Worm (Caenorhabditis elegans) whole organism, L4 larva: ENCODE results near the gene spat-2.
A peak's percentile ranks its signal among the peaks of the same experiment; 100 is the strongest.

Source experiments
- D1046.2 ChIP-seq: fragments of 200-800 bp; sonication (Bioruptor generic); IDR thresholded peaks from 2 replicates; pipeline ENCODE4 v1.3.6; 2022; ENCODE audit warnings: missing genetic modification characterization, missing compliant biosample characterization
- F10B5.3 ChIP-seq: sonication (generic microtip); optimal IDR thresholded peaks from 2 replicates; lab custom pipeline; 2016; ENCODE audit warnings: mild to moderate bottlenecking, missing genetic modification characterization, missing compliant biosample characterization
- F26F4.8 ChIP-seq: fragments of 200-800 bp; sonication (Bioruptor generic); conservative IDR thresholded peaks from 2 replicates; pipeline ENCODE4 v1.3.6; 2022; ENCODE audit warnings: missing genetic modification characterization, missing compliant biosample characterization
- F37D6.2 ChIP-seq: sonication (generic microtip); optimal IDR thresholded peaks from 2 replicates; lab custom pipeline; 2016; ENCODE audit warnings: mild to moderate bottlenecking, missing genetic modification characterization, missing compliant biosample characterization
- F49E8.2 ChIP-seq: sonication (generic microtip); optimal IDR thresholded peaks from 2 replicates; lab custom pipeline; 2016; ENCODE audit warnings: missing compliant biosample characterization, mild to moderate bottlenecking, missing genetic modification characterization, borderline replicate concordance
- R02D3.7 ChIP-seq: fragments of 150-350 bp; sonication (generic microtip); optimal IDR thresholded peaks from 3 replicates; lab custom pipeline; 2014; ENCODE audit warnings: missing biosample characterization, missing genetic modification characterization
- T26A8.4 ChIP-seq: fragments of 200-800 bp; sonication (Bioruptor generic); IDR thresholded peaks from 2 replicates; pipeline ENCODE4 v1.3.6; 2022; ENCODE audit warnings: missing genetic modification characterization, missing compliant biosample characterization
- Y5F2A.4 ChIP-seq: fragments of 200-800 bp; sonication (Bioruptor generic); optimal IDR thresholded peaks from 2 replicates; lab custom pipeline; 2018; ENCODE audit warnings: mild to moderate bottlenecking, missing genetic modification characterization, missing compliant biosample characterization
- Y75B8A.6 ChIP-seq: fragments of 200-800 bp; sonication (Bioruptor generic); IDR thresholded peaks from 2 replicates; pipeline ENCODE4 v1.3.6; 2022; ENCODE audit warnings: missing genetic modification reagents, missing genetic modification characterization, missing compliant biosample characterization
- ZK337.2 ChIP-seq: fragments of 200-800 bp; sonication (Bioruptor generic); IDR thresholded peaks from 2 replicates; pipeline ENCODE4 v1.3.6; 2022; ENCODE audit warnings: missing genetic modification reagents, missing genetic modification characterization, missing compliant biosample characterization
- ama-1 ChIP-seq: fragments of 150-350 bp; optimal IDR thresholded peaks from 2 replicates; lab custom pipeline; 2014; ENCODE audit warnings: inconsistent platforms, mixed read lengths
- arid-1 ChIP-seq: fragments of 200-800 bp; sonication (Bioruptor generic); conservative IDR thresholded peaks from 2 replicates; pipeline ENCODE4 v1.3.6; 2022; ENCODE audit warnings: missing genetic modification reagents, missing genetic modification characterization, missing compliant biosample characterization
- attf-4 ChIP-seq: sonication (generic microtip); optimal IDR thresholded peaks from 3 replicates; lab custom pipeline; 2017; ENCODE audit warnings: missing biosample characterization, missing genetic modification characterization
- ceh-28 ChIP-seq: fragments of 150-350 bp; optimal IDR thresholded peaks from 2 replicates; lab custom pipeline; 2014; ENCODE audit warnings: missing biosample characterization, missing genetic modification reagents, missing genetic modification characterization
- ces-1 ChIP-seq: fragments of 150-350 bp; sonication (generic microtip); optimal IDR thresholded peaks from 4 replicates; lab custom pipeline; 2014; ENCODE audit warnings: missing biosample characterization, missing genetic modification reagents, missing genetic modification characterization
- ctbp-1 ChIP-seq: fragments of 200-800 bp; sonication (Bioruptor generic); IDR thresholded peaks from 2 replicates; pipeline ENCODE4 v1.3.6; 2022; ENCODE audit warnings: missing genetic modification reagents, missing genetic modification characterization, missing compliant biosample characterization
- daf-12 ChIP-seq: fragments of 150-350 bp; optimal IDR thresholded peaks from 2 replicates; lab custom pipeline; 2014; ENCODE audit warnings: missing biosample characterization, missing genetic modification reagents, missing genetic modification characterization
- dmd-9 ChIP-seq: fragments of 200-800 bp; sonication (Bioruptor generic); IDR thresholded peaks from 2 replicates; pipeline ENCODE4 v1.3.6; 2022; ENCODE audit warnings: missing genetic modification reagents, missing genetic modification characterization, missing compliant biosample characterization
- dpl-1 ChIP-seq: fragments of 150-350 bp; optimal IDR thresholded peaks from 2 replicates; lab custom pipeline; 2014; ENCODE audit warnings: missing biosample characterization, missing genetic modification reagents, missing genetic modification characterization
- duxl-1 ChIP-seq: sonication (generic microtip); optimal IDR thresholded peaks from 2 replicates; lab custom pipeline; 2016; ENCODE audit warnings: mild to moderate bottlenecking, missing genetic modification characterization, moderate library complexity, missing compliant biosample characterization; ENCODE audit not compliant: poor library complexity
- dve-1 ChIP-seq: sonication (generic microtip); optimal IDR thresholded peaks from 2 replicates; lab custom pipeline; 2017; ENCODE audit warnings: antibody characterized with exemption, mild to moderate bottlenecking, missing genetic modification characterization, missing compliant biosample characterization; ENCODE audit not compliant: insufficient read depth
- egl-43 ChIP-seq: fragments of 200-800 bp; sonication (Bioruptor generic); IDR thresholded peaks from 2 replicates; pipeline ENCODE4 v1.3.6; 2022; ENCODE audit warnings: missing genetic modification reagents, missing genetic modification characterization, missing compliant biosample characterization
- gei-8 ChIP-seq: fragments of 200-800 bp; sonication (Bioruptor generic); optimal IDR thresholded peaks from 2 replicates; lab custom pipeline; 2018; ENCODE audit warnings: mild to moderate bottlenecking, missing genetic modification characterization, missing compliant biosample characterization
- lim-7 ChIP-seq: fragments of 200-800 bp; sonication (Bioruptor generic); IDR thresholded peaks from 2 replicates; pipeline ENCODE4 v1.3.6; 2022; ENCODE audit warnings: missing genetic modification characterization, missing compliant biosample characterization
- lin-1 ChIP-seq: fragments of 200-800 bp; sonication (Bioruptor generic); IDR thresholded peaks from 2 replicates; pipeline ENCODE4 v1.3.6; 2022; ENCODE audit warnings: missing genetic modification reagents, missing genetic modification characterization, missing compliant biosample characterization
- lin-13 ChIP-seq: fragments of 150-350 bp; optimal IDR thresholded peaks from 2 replicates; lab custom pipeline; 2014; ENCODE audit warnings: missing biosample characterization, missing genetic modification reagents, missing genetic modification characterization
- lin-38 ChIP-seq: fragments of 200-800 bp; sonication (Bioruptor generic); IDR thresholded peaks from 2 replicates; pipeline ENCODE4 v1.3.6; 2022; ENCODE audit warnings: missing genetic modification reagents, missing genetic modification characterization, missing compliant biosample characterization
- lin-39 ChIP-seq: fragments of 150-350 bp; optimal IDR thresholded peaks from 2 replicates; lab custom pipeline; 2014; ENCODE audit warnings: missing biosample characterization, missing genetic modification reagents, missing genetic modification characterization
- mdl-1 ChIP-seq, 2 experiments: fragments of 150-350 bp in 1 of 2; sonication (generic microtip) in 1 of 2; optimal IDR thresholded peaks; 2 replicates each; lab custom pipeline; 2014 to 2017; ENCODE audit warnings: missing biosample characterization in 2 of 2, missing genetic modification characterization in 2 of 2
- mep-1 ChIP-seq: fragments of 150-350 bp; sonication (generic microtip); optimal IDR thresholded peaks from 3 replicates; lab custom pipeline; 2014; ENCODE audit warnings: missing biosample characterization, missing genetic modification characterization
- mes-2 ChIP-seq: sonication (generic microtip); optimal IDR thresholded peaks from 2 replicates; lab custom pipeline; 2016; ENCODE audit warnings: missing genotype, mild to moderate bottlenecking, missing genetic modification characterization, missing compliant biosample characterization; ENCODE audit not compliant: poor library complexity, severe bottlenecking
- mxl-3 ChIP-seq: fragments of 200-800 bp; sonication (Bioruptor generic); optimal IDR thresholded peaks from 2 replicates; lab custom pipeline; 2018; ENCODE audit warnings: mild to moderate bottlenecking, missing genetic modification characterization, missing compliant biosample characterization
- nhr-102 ChIP-seq: sonication (generic microtip); optimal IDR thresholded peaks from 2 replicates; lab custom pipeline; 2016; ENCODE audit warnings: mild to moderate bottlenecking, missing genetic modification characterization, moderate library complexity, missing compliant biosample characterization
- nhr-11 ChIP-seq: fragments of 150-350 bp; optimal IDR thresholded peaks from 2 replicates; lab custom pipeline; 2014; ENCODE audit warnings: missing biosample characterization, missing genetic modification characterization
- nhr-41 ChIP-seq: fragments of 200-800 bp; sonication (Bioruptor generic); IDR thresholded peaks from 2 replicates; pipeline ENCODE4 v1.3.6; 2022; ENCODE audit warnings: missing genetic modification reagents, missing genetic modification characterization, missing compliant biosample characterization
- nhr-42 ChIP-seq: fragments of 200-800 bp; sonication (Bioruptor generic); IDR thresholded peaks from 2 replicates; pipeline ENCODE4 v1.3.6; 2022; ENCODE audit warnings: missing genetic modification characterization, missing compliant biosample characterization
- nhr-48 ChIP-seq: sonication (generic microtip); optimal IDR thresholded peaks from 2 replicates; lab custom pipeline; 2016; ENCODE audit warnings: mild to moderate bottlenecking, missing genetic modification characterization, missing compliant biosample characterization
- nhr-6 ChIP-seq: fragments of 150-350 bp; optimal IDR thresholded peaks from 2 replicates; lab custom pipeline; 2014; ENCODE audit warnings: missing biosample characterization, missing genetic modification characterization
- nhr-77 ChIP-seq: fragments of 150-350 bp; optimal IDR thresholded peaks from 2 replicates; lab custom pipeline; 2014; ENCODE audit warnings: missing biosample characterization, missing genetic modification characterization
- saeg-2 ChIP-seq: fragments of 200-800 bp; sonication (Bioruptor generic); IDR thresholded peaks from 2 replicates; pipeline ENCODE4 v1.3.6; 2022; ENCODE audit warnings: missing genetic modification reagents, missing genetic modification characterization, missing compliant biosample characterization
- sdz-12 ChIP-seq: fragments of 200-800 bp; sonication (Bioruptor generic); optimal IDR thresholded peaks from 2 replicates; lab custom pipeline; 2018; ENCODE audit warnings: mild to moderate bottlenecking, missing genetic modification characterization, missing compliant biosample characterization
- snpc-1.2 ChIP-seq: fragments of 200-800 bp; sonication (Bioruptor generic); IDR thresholded peaks from 2 replicates; pipeline ENCODE4 v1.3.6; 2022; ENCODE audit warnings: missing genetic modification reagents, missing genetic modification characterization, missing compliant biosample characterization
- snpc-4 ChIP-seq: fragments of 150-350 bp; optimal IDR thresholded peaks from 2 replicates; lab custom pipeline; 2014; ENCODE audit warnings: missing biosample characterization, missing genetic modification characterization
- spr-1 ChIP-seq: sonication (generic microtip); optimal IDR thresholded peaks from 2 replicates; lab custom pipeline; 2016; ENCODE audit warnings: mild to moderate bottlenecking, missing genetic modification characterization, missing compliant biosample characterization
- vab-7 ChIP-seq: fragments of 200-800 bp; sonication (Bioruptor generic); IDR thresholded peaks from 2 replicates; pipeline ENCODE4 v1.3.6; 2022; ENCODE audit warnings: missing genetic modification reagents, missing genetic modification characterization, missing compliant biosample characterization
- zip-2 ChIP-seq: fragments of 150-350 bp; optimal IDR thresholded peaks from 2 replicates; lab custom pipeline; 2014; ENCODE audit warnings: missing biosample characterization, missing genetic modification characterization

The spat-2 gene

ce11 chrIII:11090870-11091386, 54.2 kb downstream of the spat-2 start (continued):
- TF ChIP-seq ces-1 (GFP tag; lab: Kevin White, UChicago) (no peak), snpc-1.2 (GFP tag; lab: Robert Waterston, UW) (peak; percentile 70), R02D3.7 (tag; lab: Kevin White, UChicago) (no peak), Y75B8A.6 (0 out of 2 replicates have a peak, but pooled peaks have one; percentile 49), spr-1 (tag; lab: Kevin White, UChicago) (peak; percentile 44), vab-7 (GFP tag; lab: Robert Waterston, UW) (peak; percentile 55; the same call in 1 of the 2 replicates), lim-7 (GFP tag; lab: Robert Waterston, UW) (peak; percentile 50; the same call in 1 of the 2 replicates), nhr-102 (tag; lab: Kevin White, UChicago) (peak; percentile 41), Y5F2A.4 (GFP tag; lab: Kevin White, UChicago) (peak; percentile 18), nhr-41 (GFP tag; lab: Robert Waterston, UW) (no peak), ceh-28 (tag; lab: Kevin White, UChicago) (no peak), nhr-11 (tag; lab: Kevin White, UChicago) (no peak), daf-12 (tag; lab: Kevin White, UChicago) (no peak), duxl-1 (tag; lab: Kevin White, UChicago) (no peak), T26A8.4 (GFP tag; lab: Robert Waterston, UW) (peak; percentile 84), ctbp-1 (GFP tag; lab: Robert Waterston, UW) (peak; percentile 60; the same call in 1 of the 2 replicates), F37D6.2 (no peak), mes-2 (tag; lab: Kevin White, UChicago) (peak; percentile 66), zip-2 (tag; lab: Kevin White, UChicago) (no peak), attf-4 (no peak), nhr-77 (tag; lab: Kevin White, UChicago) (no peak), saeg-2 (GFP tag; lab: Robert Waterston, UW) (peak; percentile 64; the same call in 1 of the 2 replicates), F26F4.8 (GFP tag; lab: Robert Waterston, UW) (0 out of 2 replicates have a peak, but pooled peaks have one; percentile 39), nhr-42 (GFP tag; lab: Robert Waterston, UW) (peak; percentile 61; the same call in 1 of the 2 replicates), nhr-48 (tag; lab: Kevin White, UChicago) (peak; percentile 4), egl-43 (GFP tag; lab: Robert Waterston, UW) (peak; percentile 81), ama-1 (lab: Kevin White, UChicago) (peak; percentile 96), lin-13 (GFP tag; lab: Kevin White, UChicago) (no peak), mxl-3 (GFP tag; lab: Kevin White, UChicago) (peak; percentile 29), nhr-6 (tag; lab: Kevin White, UChicago) (no peak), lin-38 (GFP tag; lab: Robert Waterston, UW) (peak; percentile 78), snpc-4 (peak; percentile 74), lin-1 (GFP tag; lab: Robert Waterston, UW) (0 out of 2 replicates have a peak, but pooled peaks have one; percentile 40), F49E8.2 (tag; lab: Kevin White, UChicago) (peak; percentile 88), D1046.2 (GFP tag; lab: Robert Waterston, UW) (no peak), lin-39 (no peak), sdz-12 (GFP tag; lab: Kevin White, UChicago) (peak; percentile 45), ZK337.2 (GFP tag; lab: Robert Waterston, UW) (peak; percentile 64; the same call in 1 of the 2 replicates), dpl-1 (GFP tag; lab: Kevin White, UChicago) (no peak), dve-1 (tag; lab: Kevin White, UChicago) (peak; percentile 29), F10B5.3 (peak; percentile 66), arid-1 (GFP tag; lab: Robert Waterston, UW) (peak; percentile 56), gei-8 (GFP tag; lab: Kevin White, UChicago) (no peak), dmd-9 (GFP tag; lab: Robert Waterston, UW) (0 out of 2 replicates have a peak, but pooled peaks have one; percentile 52), mdl-1 (tag; optimal IDR thresholded peaks at IDR 0.05; lab: Kevin White, UChicago) (no peak), mep-1 (tag; lab: Kevin White, UChicago) (peak; percentile 13)
- TF ChIP-seq, all 104 proteins: peak for 40
